Worm (Caenorhabditis elegans): ENCODE data around the gene cku-70.

The cku-70 gene

ce11 chrIII:11112718-11113117 is 41.9 kb upstream of the cku-70 start:
- no peak for TF ChIP-seq ceh-82 (tag; optimal IDR thresholded peaks at IDR 0.05)
- no peak for TF ChIP-seq aly-2 (tag; optimal IDR thresholded peaks at IDR 0.05)
- TF ChIP-seq lin-15B (tag; optimal IDR thresholded peaks at IDR 0.05), result peak; percentile 66
- peak; percentile 24 for TF ChIP-seq elt-2 (tag; optimal IDR thresholded peaks at IDR 0.05)
- no peak for TF ChIP-seq elt-3 (tag; optimal IDR thresholded peaks at IDR 0.05)
- TF ChIP-seq elt-1 (tag; optimal IDR thresholded peaks at IDR 0.05), result no peak
- TF ChIP-seq daf-12 (tag; optimal IDR thresholded peaks at IDR 0.05), result no peak
- TF ChIP-seq nhr-23 (tag; optimal IDR thresholded peaks at IDR 0.05), result no peak
- TF ChIP-seq hmg-11 (tag; optimal IDR thresholded peaks at IDR 0.05), result peak; percentile 10
- TF ChIP-seq nhr-43 (tag; optimal IDR thresholded peaks at IDR 0.05; ENCODE audit: poor library complexity, severe bottlenecking), result peak; percentile 53
- TF ChIP-seq ama-1 (optimal IDR thresholded peaks at IDR 0.05), result no peak
- TF ChIP-seq ceh-9 (tag; optimal IDR thresholded peaks at IDR 0.05), result no peak
- no peak for TF ChIP-seq nhr-12 (tag; optimal IDR thresholded peaks at IDR 0.05)
- no peak for TF ChIP-seq zag-1 (tag; optimal IDR thresholded peaks at IDR 0.05)
- no peak for TF ChIP-seq skn-1 (tag; optimal IDR thresholded peaks at IDR 0.05)
- TF ChIP-seq tbx-2 (tag; optimal IDR thresholded peaks at IDR 0.05), result no peak
- no peak for TF ChIP-seq jun-1 (tag; optimal IDR thresholded peaks at IDR 0.05)
- peak; percentile 17 for TF ChIP-seq nfya-1 (tag; optimal IDR thresholded peaks at IDR 0.05; ENCODE audit: insufficient read depth)
- TF ChIP-seq nhr-25 (tag; optimal IDR thresholded peaks at IDR 0.05), result no peak
- TF ChIP-seq pha-4 (tag; optimal IDR thresholded peaks at IDR 0.05), result peak; percentile 13
- no peak for TF ChIP-seq snpc-4 (tag; optimal IDR thresholded peaks at IDR 0.05)

- no peak for TF ChIP-seq nhr-237 (tag; optimal IDR thresholded peaks at IDR 0.05)
- TF ChIP-seq pha-4 (tag; optimal IDR thresholded peaks at IDR 0.05), result no peak
- no peak for TF ChIP-seq fkh-10 (GFP tag; optimal IDR thresholded peaks at IDR 0.05)
- TF ChIP-seq jun-1 (tag; optimal IDR thresholded peaks at IDR 0.05), result no peak
- TF ChIP-seq nhr-23 (tag; optimal IDR thresholded peaks at IDR 0.05), result no peak
- TF ChIP-seq unc-62 (GFP tag; optimal IDR thresholded peaks at IDR 0.05), result no peak
- no peak for TF ChIP-seq egl-5 (tag; optimal IDR thresholded peaks at IDR 0.05)
- TF ChIP-seq nhr-76 (tag; optimal IDR thresholded peaks at IDR 0.05), result no peak
- TF ChIP-seq nhr-28 (tag; optimal IDR thresholded peaks at IDR 0.05), result no peak
Observed at ce11 chrIII:11113845-11114244, 40.8 kb upstream of the cku-70 start.

- TF ChIP-seq fkh-2 (tag; optimal IDR thresholded peaks at IDR 0.05), result no peak
- TF ChIP-seq unc-62 (GFP tag; optimal IDR thresholded peaks at IDR 0.05), result no peak
Observed at ce11 chrIII:11115956-11116355, 38.7 kb upstream of the cku-70 start.

- peak; percentile 2 for TF ChIP-seq snpc-4 (tag; optimal IDR thresholded peaks at IDR 0.05)
Observed at ce11 chrIII:11118107-11118506, 36.5 kb upstream of the cku-70 start.

ce11 chrIII:11119176-11119853 is 35.3 kb upstream of the cku-70 start, which contains the start of the genes sup-35 and Y48A6C.4:
TSS of gene sup-35 (minus strand) at chrIII:11119226.
TSS of gene Y48A6C.4 (plus strand) at chrIII:11119803.
- TF ChIP-seq zag-1 (tag; optimal IDR thresholded peaks at IDR 0.05), result no peak
- TF ChIP-seq nhr-12 (tag; optimal IDR thresholded peaks at IDR 0.05), result no peak
- no peak for TF ChIP-seq nhr-237 (tag; optimal IDR thresholded peaks at IDR 0.05)
- no peak for TF ChIP-seq nhr-77 (tag; optimal IDR thresholded peaks at IDR 0.05)
- no peak for TF ChIP-seq unc-62 (GFP tag; optimal IDR thresholded peaks at IDR 0.05)
- TF ChIP-seq jun-1 (tag; optimal IDR thresholded peaks at IDR 0.05), result peak; percentile 15
- TF ChIP-seq ceh-16 (tag; optimal IDR thresholded peaks at IDR 0.05), result no peak
- TF ChIP-seq ztf-11 (tag; optimal IDR thresholded peaks at IDR 0.05), result no peak
- TF ChIP-seq mdl-1 (tag; optimal IDR thresholded peaks at IDR 0.05), result no peak
- no peak for TF ChIP-seq ztf-4 (tag; optimal IDR thresholded peaks at IDR 0.05)
- TF ChIP-seq nhr-67 (tag; optimal IDR thresholded peaks at IDR 0.05), result no peak
- TF ChIP-seq nhr-11 (tag; optimal IDR thresholded peaks at IDR 0.05), result no peak
- TF ChIP-seq skn-1 (tag; optimal IDR thresholded peaks at IDR 0.05), result peak; percentile 17
- TF ChIP-seq ceh-82 (tag; optimal IDR thresholded peaks at IDR 0.05), result no peak
- no peak for TF ChIP-seq egl-27 (tag; optimal IDR thresholded peaks at IDR 0.05)
- no peak for TF ChIP-seq fos-1 (tag; optimal IDR thresholded peaks at IDR 0.05)
- TF ChIP-seq egl-5 (tag; optimal IDR thresholded peaks at IDR 0.05), result peak; percentile 38
- TF ChIP-seq nhr-43 (tag; optimal IDR thresholded peaks at IDR 0.05; ENCODE audit: poor library complexity, severe bottlenecking), result peak; percentile 64
- no peak for TF ChIP-seq sea-2 (GFP tag; optimal IDR thresholded peaks at IDR 0.05)
- TF ChIP-seq hmg-11 (tag; optimal IDR thresholded peaks at IDR 0.05), result peak; percentile 74
- peak; percentile 81 for TF ChIP-seq pha-4 (tag; optimal IDR thresholded peaks at IDR 0.05)
- TF ChIP-seq pqm-1 (tag; optimal IDR thresholded peaks at IDR 0.05), result peak; percentile 64
- TF ChIP-seq nhr-25 (tag; optimal IDR thresholded peaks at IDR 0.05), result peak; percentile 72
- peak; percentile 83 for TF ChIP-seq snpc-4 (tag; optimal IDR thresholded peaks at IDR 0.05)
- TF ChIP-seq R02D3.7 (tag; optimal IDR thresholded peaks at IDR 0.05), result peak; percentile 62
- TF ChIP-seq aly-2 (tag; optimal IDR thresholded peaks at IDR 0.05), result no peak
- TF ChIP-seq eor-1 (tag; optimal IDR thresholded peaks at IDR 0.05), result no peak
- TF ChIP-seq nfya-1 (tag; optimal IDR thresholded peaks at IDR 0.05; ENCODE audit: insufficient read depth), result peak; percentile 85
- TF ChIP-seq nhr-76 (tag; optimal IDR thresholded peaks at IDR 0.05), result no peak
- peak; percentile 21 for TF ChIP-seq fkh-10 (GFP tag; optimal IDR thresholded peaks at IDR 0.05)
- no peak for TF ChIP-seq ZK546.5 (tag; optimal IDR thresholded peaks at IDR 0.05)
- TF ChIP-seq elt-3 (tag; optimal IDR thresholded peaks at IDR 0.05), result no peak
- no peak for TF ChIP-seq lsy-12 (tag; optimal IDR thresholded peaks at IDR 0.05)
